Worm (Caenorhabditis elegans): ENCODE results near the gene tmd-2.

tmd-2 gene

ce11 chrV:8334360-8334759 is at the start of gene tmd-2:
Gene tmd-2 (plus strand): TSS chrV:8334660.
- TF ChIP-seq W03F9.2 (tag; optimal IDR thresholded peaks at IDR 0.05), result no peak
- no peak for TF ChIP-seq dao-5 (tag; optimal IDR thresholded peaks at IDR 0.05)
- no peak for TF ChIP-seq him-1 (tag; optimal IDR thresholded peaks at IDR 0.05)

ce11 chrV:8284800-8285199 is 49.7 kb upstream of the tmd-2 start, which contains the start of gene slc-17.5:
Gene slc-17.5 (minus strand): TSS chrV:8284900.
- TF ChIP-seq him-1 (tag; optimal IDR thresholded peaks at IDR 0.05), result no peak
- no peak for TF ChIP-seq dao-5 (tag; optimal IDR thresholded peaks at IDR 0.05)
- TF ChIP-seq W03F9.2 (tag; optimal IDR thresholded peaks at IDR 0.05), result no peak

ce11 chrV:8285455-8285854 is 49.0 kb upstream of the tmd-2 start:
- TF ChIP-seq him-1 (tag; optimal IDR thresholded peaks at IDR 0.05), result no peak
- no peak for TF ChIP-seq W03F9.2 (tag; optimal IDR thresholded peaks at IDR 0.05)

ce11 chrV:8288125-8288806 is 46.2 kb upstream of the tmd-2 start:
- TF ChIP-seq dao-5 (tag; optimal IDR thresholded peaks at IDR 0.05) (no peak), W03F9.2 (tag; optimal IDR thresholded peaks at IDR 0.05) (no peak), him-1 (tag; optimal IDR thresholded peaks at IDR 0.05) (no peak)

ce11 chrV:8291764-8292163 is 42.7 kb upstream of the tmd-2 start, which contains the start of gene srg-33:
Gene srg-33 (plus strand): TSS chrV:8292064.
- TF ChIP-seq dao-5 (tag; optimal IDR thresholded peaks at IDR 0.05), result no peak
- TF ChIP-seq him-1 (tag; optimal IDR thresholded peaks at IDR 0.05), result no peak
- no peak for TF ChIP-seq W03F9.2 (tag; optimal IDR thresholded peaks at IDR 0.05)

- TF ChIP-seq him-1 (tag; optimal IDR thresholded peaks at IDR 0.05), result no peak
- no peak for TF ChIP-seq W03F9.2 (tag; optimal IDR thresholded peaks at IDR 0.05)
- no peak for TF ChIP-seq dao-5 (tag; optimal IDR thresholded peaks at IDR 0.05)
These were observed 38.6 kb upstream of the tmd-2 start, which contains the start of gene smex-1 for ce11 chrV:8295866-8296265. Gene smex-1 (minus strand): TSS chrV:8295966.

- TF ChIP-seq him-1 (tag; optimal IDR thresholded peaks at IDR 0.05) (no peak), W03F9.2 (tag; optimal IDR thresholded peaks at IDR 0.05) (no peak)
These were observed 37.0 kb upstream of the tmd-2 start, which contains the start of gene W02D7.4 for ce11 chrV:8297504-8297903. Gene W02D7.4 (minus strand): TSS chrV:8297604.

- TF ChIP-seq dao-5 (tag; optimal IDR thresholded peaks at IDR 0.05), result no peak
- no peak for TF ChIP-seq W03F9.2 (tag; optimal IDR thresholded peaks at IDR 0.05)
- no peak for TF ChIP-seq him-1 (tag; optimal IDR thresholded peaks at IDR 0.05)
These were observed 35.1 kb upstream of the tmd-2 start, which contains the start of gene W02D7.5 for ce11 chrV:8299191-8299854. Gene W02D7.5 (minus strand): TSS chrV:8299241.

ce11 chrV:8300935-8301535 is 33.4 kb upstream of the tmd-2 start, which contains the start of gene W02D7.6:
Gene W02D7.6 (minus strand): TSS chrV:8301507.
- TF ChIP-seq W03F9.2 (tag; optimal IDR thresholded peaks at IDR 0.05), result peak; percentile 42
- TF ChIP-seq him-1 (tag; optimal IDR thresholded peaks at IDR 0.05), result no peak
- no peak for TF ChIP-seq dao-5 (tag; optimal IDR thresholded peaks at IDR 0.05)

ce11 chrV:8302522-8302921 is 31.9 kb upstream of the tmd-2 start, which contains the start of gene sel-9:
Gene sel-9 (minus strand): TSS chrV:8302580.
- no peak for TF ChIP-seq dao-5 (tag; optimal IDR thresholded peaks at IDR 0.05)
- TF ChIP-seq him-1 (tag; optimal IDR thresholded peaks at IDR 0.05), result no peak
- no peak for TF ChIP-seq W03F9.2 (tag; optimal IDR thresholded peaks at IDR 0.05)

ce11 chrV:8304461-8305195 is 29.8 kb upstream of the tmd-2 start, which contains the start of gene W02D7.11:
Gene W02D7.11 (minus strand): TSS chrV:8304511.
- TF ChIP-seq him-1 (tag; optimal IDR thresholded peaks at IDR 0.05) (no peak), dao-5 (tag; optimal IDR thresholded peaks at IDR 0.05) (no peak), W03F9.2 (tag; optimal IDR thresholded peaks at IDR 0.05) (no peak)

- TF ChIP-seq him-1 (tag; optimal IDR thresholded peaks at IDR 0.05) (no peak), W03F9.2 (tag; optimal IDR thresholded peaks at IDR 0.05) (no peak), dao-5 (tag; optimal IDR thresholded peaks at IDR 0.05) (no peak)
These were observed 28.5 kb upstream of the tmd-2 start for ce11 chrV:8305940-8306339.

ce11 chrV:8306366-8306765 is 28.1 kb upstream of the tmd-2 start, which contains the start of gene W02D7.8:
Gene W02D7.8 (minus strand): TSS chrV:8306466.
- no peak for TF ChIP-seq W03F9.2 (tag; optimal IDR thresholded peaks at IDR 0.05)
- TF ChIP-seq him-1 (tag; optimal IDR thresholded peaks at IDR 0.05), result no peak
- no peak for TF ChIP-seq dao-5 (tag; optimal IDR thresholded peaks at IDR 0.05)
